Fruit fly (Drosophila melanogaster) S2 (cell line): ENCODE results near the gene Cox17.

ENCODE experiments used
- CG8478 ChIP-seq: fragments of >200 bp; optimal IDR thresholded peaks from 2 replicates; lab custom pipeline; 2018
- CTCF ChIP-seq, 2 experiments: fragments of >200 bp; optimal IDR thresholded peaks; 2 replicates each; lab custom pipeline; 2018

Cox17 gene

dm6 chrX:15066374-15067057 lies 18.0 kb downstream of the Cox17 start, which contains the start of the genes opm and dob:
TSS of gene opm (minus strand) at chrX:15066432.
TSS of gene dob (plus strand) at chrX:15067007.
- TF ChIP-seq CG8478 (no peak), CTCF (optimal IDR thresholded peaks at IDR 0.05; lab: Kevin White, UChicago) (no peak)

- TF ChIP-seq CG8478: no peak
- no peak for TF ChIP-seq CTCF (optimal IDR thresholded peaks at IDR 0.05; lab: Kevin White, UChicago)
These were observed 21.0 kb downstream of the Cox17 start, which contains the start of the genes hiw and ND-B18 for dm6 chrX:15063404-15064062. TSS of gene hiw (minus strand) at chrX:15063429. TSS of gene ND-B18 (plus strand) at chrX:15063733.

dm6 chrX:15062619-15063018 lies 21.9 kb downstream of the Cox17 start:
- no peak for TF ChIP-seq CG8478
- no peak for TF ChIP-seq CTCF (optimal IDR thresholded peaks at IDR 0.05; lab: Kevin White, UChicago)

- TF ChIP-seq CTCF (optimal IDR thresholded peaks at IDR 0.05; lab: Kevin White, UChicago) (no peak), CG8478 (no peak)
These were observed 35.8 kb downstream of the Cox17 start for dm6 chrX:15048713-15049112.

- TF ChIP-seq CTCF (optimal IDR thresholded peaks at IDR 0.05; lab: Kevin White, UChicago) (no peak), CG8478 (no peak)
These were observed 38.9 kb downstream of the Cox17 start for dm6 chrX:15045608-15046007.

dm6 chrX:15043700-15044225 lies 40.7 kb downstream of the Cox17 start, which contains the start of gene CG5541:
TSS of gene CG5541 (plus strand) at chrX:15044123.
- TF ChIP-seq CG8478 (no peak), CTCF (optimal IDR thresholded peaks at IDR 0.05; lab: Kevin White, UChicago) (no peak)

dm6 chrX:15043013-15043699 lies 41.3 kb downstream of the Cox17 start:
- TF ChIP-seq CTCF (optimal IDR thresholded peaks at IDR 0.05; lab: Kevin White, UChicago) (no peak), CG8478 (no peak)

dm6 chrX:15042499-15042898 lies 42.0 kb downstream of the Cox17 start:
- no peak for TF ChIP-seq CG8478
- TF ChIP-seq CTCF (optimal IDR thresholded peaks at IDR 0.05; lab: Kevin White, UChicago): no peak
